Worm (Caenorhabditis elegans): ENCODE measurements around the gene srh-122.

DNA sequence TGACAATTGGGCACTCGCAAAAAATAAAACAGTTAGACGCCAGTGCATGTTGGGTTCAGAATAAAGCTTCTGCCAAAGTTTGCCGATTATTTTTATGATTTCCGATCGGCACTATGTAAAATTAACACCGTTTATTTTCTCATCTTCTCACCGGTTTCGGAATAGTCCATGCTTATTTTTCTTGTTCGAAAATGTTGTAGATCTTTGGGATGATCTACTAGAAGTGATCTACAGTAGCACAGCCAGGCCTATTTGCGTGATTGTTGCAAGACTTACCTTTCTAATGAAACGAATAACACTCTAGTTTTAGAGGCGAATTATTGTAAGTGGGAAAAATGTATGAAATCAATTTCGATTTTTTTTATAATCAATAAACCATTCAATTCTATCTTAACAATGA lies 27.2 kb downstream of the srh-122 start, which contains the start of gene clec-231:
- TF ChIP-seq aptf-2 (GFP tag; conservative IDR thresholded peaks at IDR 0.05) (no peak), akir-1 (GFP tag; optimal IDR thresholded peaks at IDR 0.05) (no peak)

Measured in whole organism, young adult.